Fruit fly (Drosophila melanogaster): ENCODE results near the gene Mgat4a.

DNA sequence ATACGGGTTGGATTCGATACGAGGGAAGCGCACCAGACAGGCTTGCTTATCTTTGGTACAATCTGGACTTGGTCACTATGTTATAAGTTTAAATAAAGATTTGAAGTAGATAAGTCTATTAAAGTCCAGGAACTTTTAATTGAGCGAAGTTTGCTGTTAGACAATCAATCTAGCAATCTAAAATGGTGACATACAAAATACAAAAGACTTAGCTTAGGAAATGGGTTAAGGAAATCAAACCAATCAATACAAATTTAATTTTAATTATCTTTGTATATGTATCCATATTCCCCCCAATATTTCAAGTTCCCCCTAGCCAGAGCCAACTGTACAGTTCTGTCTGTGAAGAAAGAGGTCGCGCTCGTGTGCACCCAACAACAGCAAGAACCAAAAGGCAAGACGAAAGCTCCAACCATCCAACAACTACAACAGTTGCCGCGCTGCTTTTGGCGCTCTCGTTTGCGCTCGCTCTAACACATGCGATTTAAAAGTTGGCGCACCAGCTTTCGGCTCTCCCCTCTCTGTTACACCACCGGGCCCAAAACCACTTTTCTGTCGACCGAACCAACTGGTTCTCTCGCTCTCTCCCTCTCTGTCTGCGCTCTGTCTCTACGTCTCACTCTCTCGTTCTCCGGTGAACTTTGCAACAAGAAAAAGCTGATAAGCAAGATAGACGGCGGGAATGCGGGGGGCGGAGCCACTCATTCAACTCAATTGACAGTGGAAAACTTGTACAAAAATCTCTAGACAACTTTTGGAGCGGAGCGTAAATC, 5.7 kb upstream of the Mgat4a start:
- TF ChIP-seq CTCF (optimal IDR thresholded peaks at IDR 0.05) (no peak), CG8478 (optimal IDR thresholded peaks at IDR 0.05) (no peak)

Data from S2 (cell line).